Worm (Caenorhabditis elegans) whole organism, L1 larva: ENCODE results near the gene T14B1.1.

Experiments
- ama-1 ChIP-seq: fragments of 150-350 bp; optimal IDR thresholded peaks from 2 replicates; lab custom pipeline; 2014
- elt-2 ChIP-seq: sonication (generic microtip); optimal IDR thresholded peaks from 2 replicates; lab custom pipeline; 2016; ENCODE audit warnings: missing genetic modification characterization, mild to moderate bottlenecking, inconsistent platforms, missing compliant biosample characterization, missing genetic modification reagents
- lsy-2 ChIP-seq, 2 experiments: fragments of 150-350 bp; optimal IDR thresholded peaks; 2 replicates each; lab custom pipeline; 2014; ENCODE audit warnings: missing biosample characterization in 2 of 2, missing genetic modification characterization in 2 of 2
- nhr-11 ChIP-seq: fragments of 150-350 bp; optimal IDR thresholded peaks from 2 replicates; lab custom pipeline; 2014; ENCODE audit warnings: missing biosample characterization, missing genetic modification characterization
- pag-3 ChIP-seq: sonication (generic microtip); optimal IDR thresholded peaks from 2 replicates; lab custom pipeline; 2017; ENCODE audit warnings: missing genetic modification characterization, mild to moderate bottlenecking, missing compliant biosample characterization, antibody characterized with exemption, borderline replicate concordance; ENCODE audit not compliant: insufficient read depth
- tlp-1 ChIP-seq: fragments of 150-350 bp; optimal IDR thresholded peaks from 2 replicates; lab custom pipeline; 2014; ENCODE audit warnings: missing biosample characterization, missing genetic modification characterization
- ztf-11 ChIP-seq, 2 experiments: sonication (generic microtip); optimal IDR thresholded peaks; 2 replicates each; lab custom pipeline; 2016 to 2017; ENCODE audit warnings: missing genetic modification characterization in 2 of 2, missing biosample characterization in 1 of 2, missing compliant biosample characterization in 1 of 2

ce11 chrX:9673228-9673627 lies 4.7 kb upstream of the T14B1.1 start:
- TF ChIP-seq lsy-2 (tag; optimal IDR thresholded peaks at IDR 0.05; lab: Kevin White, UChicago) = no peak
- TF ChIP-seq ama-1 (lab: Kevin White, UChicago) = no peak
- TF ChIP-seq elt-2 (tag; lab: Kevin White, UChicago) = no peak
- TF ChIP-seq tlp-1 (tag; lab: Kevin White, UChicago) = no peak
- no peak for TF ChIP-seq pag-3 (tag; lab: Kevin White, UChicago)
- no peak for TF ChIP-seq nhr-11 (tag; lab: Kevin White, UChicago)
- TF ChIP-seq ztf-11 (tag; optimal IDR thresholded peaks at IDR 0.05; lab: Kevin White, UChicago) = no peak
